Worm (Caenorhabditis elegans) whole organism, L2 larva: Measurements from ENCODE around the gene srg-51.

Source experiments
- C34F6.9 ChIP-seq: fragments of 150-350 bp; optimal IDR thresholded peaks from 2 replicates; lab custom pipeline; 2014; ENCODE audit warnings: missing biosample characterization, missing genetic modification characterization
- F13H6.1 ChIP-seq: sonication (generic microtip); optimal IDR thresholded peaks from 2 replicates; lab custom pipeline; 2016; ENCODE audit warnings: missing genetic modification characterization, missing compliant biosample characterization
- R02D3.7 ChIP-seq: fragments of 150-350 bp; optimal IDR thresholded peaks from 2 replicates; lab custom pipeline; 2014; ENCODE audit warnings: missing biosample characterization, missing genetic modification characterization
- Y55F3AM.14 ChIP-seq: fragments of 200-800 bp; sonication (Bioruptor generic); optimal IDR thresholded peaks from 2 replicates; lab custom pipeline; 2018; ENCODE audit warnings: mild to moderate bottlenecking, missing genetic modification characterization, missing compliant biosample characterization
- ZK546.5 ChIP-seq: sonication (generic microtip); optimal IDR thresholded peaks from 2 replicates; lab custom pipeline; 2017; ENCODE audit warnings: missing biosample characterization, missing genetic modification characterization
- alr-1 ChIP-seq: fragments of 150-350 bp; optimal IDR thresholded peaks from 2 replicates; lab custom pipeline; 2014; ENCODE audit warnings: missing biosample characterization, missing genetic modification characterization
- ama-1 ChIP-seq: fragments of 150-350 bp; optimal IDR thresholded peaks from 2 replicates; lab custom pipeline; 2018; ENCODE audit warnings: inconsistent platforms
- ceh-16 ChIP-seq: fragments of 150-350 bp; optimal IDR thresholded peaks from 2 replicates; lab custom pipeline; 2014; ENCODE audit warnings: missing biosample characterization, missing genetic modification characterization
- crh-2 ChIP-seq: sonication (generic microtip); optimal IDR thresholded peaks from 2 replicates; lab custom pipeline; 2017; ENCODE audit warnings: missing biosample characterization, missing genetic modification characterization
- dmd-4 ChIP-seq: sonication (generic microtip); optimal IDR thresholded peaks from 2 replicates; lab custom pipeline; 2017; ENCODE audit warnings: missing biosample characterization, missing genetic modification characterization
- egl-27 ChIP-seq: sonication (generic microtip); optimal IDR thresholded peaks from 3 replicates; lab custom pipeline; 2017; ENCODE audit warnings: missing biosample characterization, missing genetic modification reagents, missing genetic modification characterization
- elt-1 ChIP-seq: fragments of 150-350 bp; optimal IDR thresholded peaks from 2 replicates; lab custom pipeline; 2014; ENCODE audit warnings: missing biosample characterization, missing genetic modification characterization
- elt-3 ChIP-seq: sonication (generic microtip); optimal IDR thresholded peaks from 2 replicates; lab custom pipeline; 2017; ENCODE audit warnings: missing biosample characterization, missing genetic modification characterization
- lin-39 ChIP-seq: fragments of 150-350 bp; optimal IDR thresholded peaks from 2 replicates; lab custom pipeline; 2014; ENCODE audit warnings: missing biosample characterization, missing genetic modification reagents, missing genetic modification characterization
- lsy-2 ChIP-seq, 2 experiments: fragments of 150-350 bp in 1 of 2; sonication (generic microtip) in 1 of 2; optimal IDR thresholded peaks; 2 replicates each; lab custom pipeline; 2014 to 2017; ENCODE audit warnings: missing biosample characterization in 2 of 2, missing genetic modification characterization in 2 of 2
- mab-5 ChIP-seq: fragments of 150-350 bp; optimal IDR thresholded peaks from 2 replicates; lab custom pipeline; 2014; ENCODE audit warnings: missing biosample characterization, missing genetic modification characterization
- mbf-1 ChIP-seq: sonication (generic microtip); optimal IDR thresholded peaks from 2 replicates; lab custom pipeline; 2017; ENCODE audit warnings: missing biosample characterization, missing genetic modification characterization
- nhr-11 ChIP-seq: fragments of 150-350 bp; optimal IDR thresholded peaks from 2 replicates; lab custom pipeline; 2014; ENCODE audit warnings: missing biosample characterization, missing genetic modification characterization
- nhr-12 ChIP-seq: fragments of 150-350 bp; optimal IDR thresholded peaks from 2 replicates; lab custom pipeline; 2014; ENCODE audit warnings: missing biosample characterization, missing genetic modification characterization
- nhr-129 ChIP-seq: fragments of 150-350 bp; optimal IDR thresholded peaks from 2 replicates; lab custom pipeline; 2014; ENCODE audit warnings: missing biosample characterization, missing genetic modification characterization
- nhr-237 ChIP-seq: fragments of 150-350 bp; optimal IDR thresholded peaks from 2 replicates; lab custom pipeline; 2014; ENCODE audit warnings: missing biosample characterization, missing genetic modification characterization
- nhr-25 ChIP-seq: fragments of 150-350 bp; sonication (generic microtip); optimal IDR thresholded peaks from 3 replicates; lab custom pipeline; 2014; ENCODE audit warnings: missing biosample characterization, missing genetic modification characterization
- nhr-6 ChIP-seq: fragments of 150-350 bp; optimal IDR thresholded peaks from 2 replicates; lab custom pipeline; 2014; ENCODE audit warnings: missing biosample characterization, missing genetic modification characterization
- peb-1 ChIP-seq: fragments of 150-350 bp; optimal IDR thresholded peaks from 2 replicates; lab custom pipeline; 2014; ENCODE audit warnings: missing biosample characterization, missing genetic modification characterization
- sem-4 ChIP-seq: fragments of 150-350 bp; optimal IDR thresholded peaks from 2 replicates; lab custom pipeline; 2014; ENCODE audit warnings: missing biosample characterization, missing genetic modification reagents, missing genetic modification characterization
- skn-1 ChIP-seq: sonication (generic microtip); optimal IDR thresholded peaks from 2 replicates; lab custom pipeline; 2017; ENCODE audit warnings: missing biosample characterization, missing genetic modification characterization
- sma-3 ChIP-seq: sonication (generic microtip); optimal IDR thresholded peaks from 2 replicates; lab custom pipeline; 2016; ENCODE audit warnings: missing genetic modification reagents, missing genetic modification characterization, missing compliant biosample characterization
- sma-9 ChIP-seq, 2 experiments: fragments of 150-350 bp in 1 of 2; sonication (generic microtip) in 1 of 2; optimal IDR thresholded peaks; 2 replicates each; lab custom pipeline; 2014 to 2016; ENCODE audit warnings: missing genetic modification characterization in 2 of 2, mild to moderate bottlenecking in 1 of 2, missing biosample characterization in 1 of 2, missing compliant biosample characterization in 1 of 2, missing genetic modification reagents in 1 of 2, moderate library complexity in 1 of 2
- snpc-4 ChIP-seq: fragments of 150-350 bp; optimal IDR thresholded peaks from 2 replicates; lab custom pipeline; 2014; ENCODE audit warnings: missing biosample characterization, missing genetic modification characterization
- unc-39 ChIP-seq: fragments of 150-350 bp; optimal IDR thresholded peaks from 2 replicates; lab custom pipeline; 2014; ENCODE audit warnings: missing biosample characterization, missing genetic modification characterization
- unc-55 ChIP-seq: fragments of 150-350 bp; sonication (generic microtip); optimal IDR thresholded peaks from 3 replicates; lab custom pipeline; 2014; ENCODE audit warnings: missing biosample characterization, missing genetic modification reagents, missing genetic modification characterization
- unc-62 ChIP-seq: fragments of 150-350 bp; optimal IDR thresholded peaks from 2 replicates; lab custom pipeline; 2014; ENCODE audit warnings: missing biosample characterization, missing genetic modification reagents, missing genetic modification characterization
- zag-1 ChIP-seq: fragments of 150-350 bp; optimal IDR thresholded peaks from 2 replicates; lab custom pipeline; 2014; ENCODE audit warnings: missing biosample characterization, missing genetic modification characterization
- ztf-11 ChIP-seq: sonication (generic microtip); optimal IDR thresholded peaks from 2 replicates; lab custom pipeline; 2017; ENCODE audit warnings: missing biosample characterization, missing genetic modification characterization
- ztf-4 ChIP-seq: fragments of 150-350 bp; optimal IDR thresholded peaks from 2 replicates; lab custom pipeline; 2014; ENCODE audit warnings: missing biosample characterization, missing genetic modification characterization

The srg-51 gene

ce11 chrIV:15126021-15126420 lies 14.7 kb downstream of the srg-51 start, which contains the start of gene clec-190:
Gene clec-190, minus strand, starts transcription at chrIV:15126121.
- TF ChIP-seq zag-1, result no peak
- no peak for TF ChIP-seq egl-27
- TF ChIP-seq unc-55 (GFP tag; lab: Kevin White, UChicago), result no peak

DNA sequence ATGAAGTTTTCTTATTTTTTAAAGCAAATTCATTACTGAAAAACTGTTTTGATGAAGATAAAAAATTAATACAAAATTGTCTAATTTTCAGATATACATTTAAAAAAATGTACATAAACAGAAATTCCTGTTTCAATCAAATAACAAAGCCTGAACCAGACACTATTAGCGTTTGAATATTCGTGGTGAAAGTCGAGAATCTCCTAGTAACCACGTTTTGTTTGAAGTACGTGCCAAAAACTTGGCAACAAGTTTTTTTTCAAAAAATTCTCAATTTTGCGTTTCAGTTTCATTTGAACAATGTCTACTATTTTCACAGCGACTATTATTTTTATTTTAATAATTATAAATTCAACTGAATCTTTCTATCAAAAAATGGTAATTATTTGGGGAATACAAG lies 17.9 kb downstream of the srg-51 start, which contains the start of gene M199.7:
Gene M199.7 (plus strand): TSS at position 301 of the 400 bp plus-strand sequence.
- TF ChIP-seq nhr-12 (tag; lab: Kevin White, UChicago) (no peak), mbf-1 (tag; lab: Kevin White, UChicago) (no peak), nhr-11 (tag; lab: Kevin White, UChicago) (no peak), peb-1 (tag; lab: Kevin White, UChicago) (no peak), snpc-4 (tag; lab: Kevin White, UChicago) (no peak), unc-39 (tag; lab: Kevin White, UChicago) (no peak), skn-1 (no peak), nhr-25 (tag; lab: Kevin White, UChicago) (no peak), nhr-6 (tag; lab: Kevin White, UChicago) (no peak), ztf-4 (tag; lab: Kevin White, UChicago) (no peak), Y55F3AM.14 (GFP tag; lab: Kevin White, UChicago) (no peak), sma-9 (GFP tag; optimal IDR thresholded peaks at IDR 0.05; lab: Kevin White, UChicago) (no peak), sma-9 (tag; optimal IDR thresholded peaks at IDR 0.05; lab: Kevin White, UChicago) (no peak), ceh-16 (tag; lab: Kevin White, UChicago) (no peak), crh-2 (tag; lab: Kevin White, UChicago) (no peak), dmd-4 (tag; lab: Kevin White, UChicago) (no peak), C34F6.9 (tag; lab: Kevin White, UChicago) (no peak)

- TF ChIP-seq F13H6.1 (tag; lab: Kevin White, UChicago) (no peak), unc-39 (tag; lab: Kevin White, UChicago) (no peak), nhr-25 (tag; lab: Kevin White, UChicago) (no peak), unc-55 (GFP tag; lab: Kevin White, UChicago) (no peak), ztf-4 (tag; lab: Kevin White, UChicago) (no peak), lin-39 (tag; lab: Kevin White, UChicago) (no peak), mab-5 (tag; lab: Kevin White, UChicago) (no peak), nhr-11 (tag; lab: Kevin White, UChicago) (no peak), mbf-1 (tag; lab: Kevin White, UChicago) (no peak), skn-1 (no peak), nhr-6 (tag; lab: Kevin White, UChicago) (no peak), nhr-129 (tag; lab: Kevin White, UChicago) (no peak), egl-27 (no peak), ama-1 (no peak), R02D3.7 (tag; lab: Kevin White, UChicago) (no peak), nhr-237 (tag; lab: Kevin White, UChicago) (no peak), crh-2 (tag; lab: Kevin White, UChicago) (no peak), lsy-2 (tag; optimal IDR thresholded peaks at IDR 0.05; lab: Kevin White, UChicago) (no peak), unc-62 (GFP tag; lab: Kevin White, UChicago) (no peak), elt-3 (tag; lab: Kevin White, UChicago) (no peak)
Measured at ce11 chrIV:15120746-15121145, 20.0 kb downstream of the srg-51 start, which contains the start of gene clec-189. Gene clec-189, plus strand, starts transcription at chrIV:15120837.

DNA sequence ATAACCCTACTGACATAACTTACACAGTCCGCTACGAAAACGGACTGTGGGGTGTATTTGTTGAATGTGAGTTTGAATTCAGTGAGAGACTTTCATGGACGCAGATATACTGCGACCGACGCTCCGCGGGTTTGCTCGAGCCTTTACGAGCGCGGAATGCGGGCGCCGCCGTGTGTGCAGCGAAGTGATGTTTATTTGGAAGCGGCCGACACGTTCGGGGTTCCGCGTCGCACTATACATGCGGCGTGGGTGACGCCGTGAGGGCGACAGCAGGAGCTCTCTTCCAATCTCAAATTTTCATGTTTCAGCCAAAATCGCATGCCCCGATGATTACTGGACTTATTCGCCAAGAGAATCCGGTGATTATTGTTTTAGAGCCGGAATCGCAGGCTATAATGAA lies 21.5 kb downstream of the srg-51 start:
- TF ChIP-seq skn-1 (no peak), egl-27 (no peak), sem-4 (tag; lab: Kevin White, UChicago) (no peak), lin-39 (tag; lab: Kevin White, UChicago) (no peak), F13H6.1 (tag; lab: Kevin White, UChicago) (no peak), nhr-6 (tag; lab: Kevin White, UChicago) (no peak), sma-3 (GFP tag; lab: Kevin White, UChicago) (no peak), elt-1 (tag; lab: Kevin White, UChicago) (no peak), alr-1 (tag; lab: Kevin White, UChicago) (no peak), unc-62 (GFP tag; lab: Kevin White, UChicago) (no peak), ztf-11 (tag; lab: Kevin White, UChicago) (no peak), snpc-4 (tag; lab: Kevin White, UChicago) (no peak), ZK546.5 (tag; lab: Kevin White, UChicago) (no peak), dmd-4 (tag; lab: Kevin White, UChicago) (no peak)
- TF ChIP-seq, all 48 proteins: peak for 0
